Worm (Caenorhabditis elegans) whole organism, L2 larva: ENCODE measurements around the gene K11G9.5.

Experiments used
- R02D3.7 ChIP-seq: fragments of 150-350 bp; optimal IDR thresholded peaks from 2 replicates; lab custom pipeline; 2014; ENCODE audit warnings: missing biosample characterization, missing genetic modification characterization
- ZK546.5 ChIP-seq: sonication (generic microtip); optimal IDR thresholded peaks from 2 replicates; lab custom pipeline; 2017; ENCODE audit warnings: missing biosample characterization, missing genetic modification characterization
- dmd-4 ChIP-seq: sonication (generic microtip); optimal IDR thresholded peaks from 2 replicates; lab custom pipeline; 2017; ENCODE audit warnings: missing biosample characterization, missing genetic modification characterization
- lin-11 ChIP-seq: fragments of 150-350 bp; sonication (generic microtip); optimal IDR thresholded peaks from 2 replicates; lab custom pipeline; 2014; ENCODE audit warnings: missing biosample characterization, missing genetic modification characterization, inconsistent platforms, mixed read lengths
- lin-13 ChIP-seq: fragments of 150-350 bp; optimal IDR thresholded peaks from 2 replicates; lab custom pipeline; 2014; ENCODE audit warnings: missing biosample characterization, missing genetic modification reagents, missing genetic modification characterization
- nhr-10 ChIP-seq: sonication (generic microtip); optimal IDR thresholded peaks from 2 replicates; lab custom pipeline; 2017; ENCODE audit warnings: missing biosample characterization, missing genetic modification characterization
- nhr-23 ChIP-seq: fragments of 150-350 bp; optimal IDR thresholded peaks from 2 replicates; lab custom pipeline; 2014; ENCODE audit warnings: missing biosample characterization, missing genetic modification reagents, missing genetic modification characterization
- nhr-77 ChIP-seq: fragments of 150-350 bp; optimal IDR thresholded peaks from 2 replicates; lab custom pipeline; 2014; ENCODE audit warnings: missing biosample characterization, missing genetic modification characterization
- sma-9 ChIP-seq, 2 experiments: fragments of 150-350 bp in 1 of 2; sonication (generic microtip) in 1 of 2; optimal IDR thresholded peaks; 2 replicates each; lab custom pipeline; 2014 to 2016; ENCODE audit warnings: missing genetic modification characterization in 2 of 2, mild to moderate bottlenecking in 1 of 2, missing biosample characterization in 1 of 2, missing compliant biosample characterization in 1 of 2, missing genetic modification reagents in 1 of 2, moderate library complexity in 1 of 2
- unc-55 ChIP-seq: fragments of 150-350 bp; sonication (generic microtip); optimal IDR thresholded peaks from 3 replicates; lab custom pipeline; 2014; ENCODE audit warnings: missing biosample characterization, missing genetic modification reagents, missing genetic modification characterization
- ztf-11 ChIP-seq: sonication (generic microtip); optimal IDR thresholded peaks from 2 replicates; lab custom pipeline; 2017; ENCODE audit warnings: missing biosample characterization, missing genetic modification characterization

- TF ChIP-seq nhr-10 (tag; lab: Kevin White, UChicago) (no peak), dmd-4 (tag; lab: Kevin White, UChicago) (no peak), ztf-11 (tag; lab: Kevin White, UChicago) (no peak), lin-13 (GFP tag; lab: Kevin White, UChicago) (no peak), nhr-23 (no peak), unc-55 (GFP tag; lab: Kevin White, UChicago) (no peak), lin-11 (no peak), nhr-77 (tag; lab: Kevin White, UChicago) (no peak), ZK546.5 (tag; lab: Kevin White, UChicago) (no peak), sma-9 (GFP tag; optimal IDR thresholded peaks at IDR 0.05; lab: Kevin White, UChicago) (no peak), sma-9 (tag; optimal IDR thresholded peaks at IDR 0.05; lab: Kevin White, UChicago) (no peak), R02D3.7 (tag; lab: Kevin White, UChicago) (no peak)
These were observed 3.8 kb downstream of the K11G9.5 start for ce11 chrV:6684541-6684940.
